Worm (Caenorhabditis elegans) whole organism, L1 larva: ENCODE data around the gene ccdc-149.

Source experiments
- C04F5.9 ChIP-seq: sonication (generic microtip); optimal IDR thresholded peaks from 2 replicates; lab custom pipeline; 2016; ENCODE audit warnings: missing genetic modification characterization, missing compliant biosample characterization
- C34B4.2 ChIP-seq: sonication (generic microtip); optimal IDR thresholded peaks from 2 replicates; lab custom pipeline; 2017; ENCODE audit warnings: mild to moderate bottlenecking, missing genetic modification characterization, missing compliant biosample characterization
- Y116A8C.19 ChIP-seq: sonication (generic microtip); optimal IDR thresholded peaks from 2 replicates; lab custom pipeline; 2016; ENCODE audit warnings: missing compliant biosample characterization, missing genetic modification characterization, borderline replicate concordance
- alr-1 ChIP-seq: fragments of 200-800 bp; sonication (Bioruptor generic); optimal IDR thresholded peaks from 2 replicates; lab custom pipeline; 2018; ENCODE audit warnings: borderline replicate concordance, mild to moderate bottlenecking, missing genetic modification characterization, missing compliant biosample characterization
- blmp-1 ChIP-seq: fragments of 150-350 bp; optimal IDR thresholded peaks from 2 replicates; lab custom pipeline; 2014; ENCODE audit warnings: missing biosample characterization, missing genetic modification characterization
- ceh-8 ChIP-seq: fragments of 200-800 bp; sonication (Bioruptor generic); optimal IDR thresholded peaks from 2 replicates; lab custom pipeline; 2018; ENCODE audit warnings: mild to moderate bottlenecking, missing genetic modification characterization, moderate library complexity, missing compliant biosample characterization
- ceh-90 ChIP-seq: sonication (generic microtip); optimal IDR thresholded peaks from 2 replicates; lab custom pipeline; 2016; ENCODE audit warnings: missing genetic modification characterization, missing compliant biosample characterization
- dpl-1 ChIP-seq, 3 experiments: fragments of 150-350 bp in 2 of 3; sonication (generic microtip) in 1 of 3; optimal IDR thresholded peaks; 2 replicates each; lab custom pipeline; 2014 to 2017; ENCODE audit warnings: missing biosample characterization in 3 of 3, missing genetic modification characterization in 3 of 3, missing genetic modification reagents in 3 of 3
- dsc-1 ChIP-seq: sonication (generic microtip); optimal IDR thresholded peaks from 2 replicates; lab custom pipeline; 2016; ENCODE audit warnings: mild to moderate bottlenecking, missing genetic modification characterization, missing compliant biosample characterization
- efl-1 ChIP-seq, 4 experiments: fragments of 150-350 bp; optimal IDR thresholded peaks in 3 of 4; peaks in 1 of 4; 1 replicate in 1 of 4; 2 replicates in 3 of 4; lab custom pipeline; 2014; ENCODE audit warnings: missing biosample characterization in 2 of 4, missing genetic modification characterization in 2 of 4, missing genetic modification reagents in 2 of 4
- egl-13 ChIP-seq: sonication (generic microtip); optimal IDR thresholded peaks from 2 replicates; lab custom pipeline; 2016; ENCODE audit warnings: missing genotype, missing genetic modification reagents, missing genetic modification characterization, missing compliant biosample characterization
- elt-2 ChIP-seq: sonication (generic microtip); optimal IDR thresholded peaks from 2 replicates; lab custom pipeline; 2016; ENCODE audit warnings: missing genetic modification characterization, mild to moderate bottlenecking, inconsistent platforms, missing compliant biosample characterization, missing genetic modification reagents
- elt-3 ChIP-seq, 6 experiments: fragments of 150-350 bp in 1 of 6; sonication (generic microtip); optimal IDR thresholded peaks; 2 replicates each; lab custom pipeline; 2017 to 2018; ENCODE audit warnings: missing biosample characterization in 6 of 6, missing genetic modification characterization in 6 of 6, inconsistent platforms in 1 of 6
- fkh-10 ChIP-seq: sonication (generic microtip); optimal IDR thresholded peaks from 2 replicates; lab custom pipeline; 2017; ENCODE audit warnings: missing biosample characterization, missing genetic modification reagents, missing genetic modification characterization
- fkh-8 ChIP-seq: sonication (generic microtip); optimal IDR thresholded peaks from 2 replicates; lab custom pipeline; 2016; ENCODE audit warnings: mild to moderate bottlenecking, missing genetic modification characterization, missing compliant biosample characterization
- hlh-4 ChIP-seq: sonication (generic microtip); optimal IDR thresholded peaks from 2 replicates; lab custom pipeline; 2016; ENCODE audit warnings: mild to moderate bottlenecking, missing genetic modification characterization, missing compliant biosample characterization
- hpl-2 ChIP-seq: fragments of 150-350 bp; optimal IDR thresholded peaks from 2 replicates; lab custom pipeline; 2014; ENCODE audit warnings: missing biosample characterization, missing genetic modification reagents, missing genetic modification characterization
- isw-1 ChIP-seq: fragments of 200-800 bp; sonication (Bioruptor generic); IDR thresholded peaks from 2 replicates; pipeline ENCODE4 v1.3.6; 2022; ENCODE audit warnings: missing genetic modification characterization, missing compliant biosample characterization
- jun-1 ChIP-seq: fragments of 150-350 bp; optimal IDR thresholded peaks from 2 replicates; lab custom pipeline; 2014; ENCODE audit warnings: missing biosample characterization, missing genetic modification reagents, missing genetic modification characterization
- lin-13 ChIP-seq: fragments of 150-350 bp; optimal IDR thresholded peaks from 2 replicates; lab custom pipeline; 2014; ENCODE audit warnings: missing biosample characterization, missing genetic modification reagents, missing genetic modification characterization
- lin-14 ChIP-seq: fragments of 200-800 bp; sonication (Bioruptor generic); optimal IDR thresholded peaks from 2 replicates; lab custom pipeline; 2018; ENCODE audit warnings: mild to moderate bottlenecking, missing genetic modification characterization, moderate library complexity, missing compliant biosample characterization
- lin-35 ChIP-seq, 2 experiments: fragments of 150-350 bp; optimal IDR thresholded peaks; 2 replicates each; lab custom pipeline; 2014; ENCODE audit warnings: missing biosample characterization in 2 of 2, missing genetic modification characterization in 2 of 2, missing genetic modification reagents in 2 of 2
- nhr-28 ChIP-seq: fragments of 150-350 bp; optimal IDR thresholded peaks from 2 replicates; lab custom pipeline; 2014; ENCODE audit warnings: missing biosample characterization, missing genetic modification characterization
- nhr-71 ChIP-seq: sonication (generic microtip); optimal IDR thresholded peaks from 2 replicates; lab custom pipeline; 2016; ENCODE audit warnings: mild to moderate bottlenecking, missing genetic modification characterization, moderate library complexity, missing compliant biosample characterization
- nhr-76 ChIP-seq: sonication (generic microtip); optimal IDR thresholded peaks from 2 replicates; lab custom pipeline; 2017; ENCODE audit warnings: missing biosample characterization, missing genetic modification characterization
- nhr-84 ChIP-seq: sonication (generic microtip); optimal IDR thresholded peaks from 2 replicates; lab custom pipeline; 2017; ENCODE audit warnings: missing biosample characterization, missing genetic modification characterization
- nhr-90 ChIP-seq: sonication (generic microtip); optimal IDR thresholded peaks from 2 replicates; lab custom pipeline; 2016; ENCODE audit warnings: mild to moderate bottlenecking, missing genetic modification characterization, missing compliant biosample characterization; ENCODE audit not compliant: poor library complexity
- pax-3 ChIP-seq: fragments of 200-800 bp; sonication (Bioruptor generic); optimal IDR thresholded peaks from 2 replicates; lab custom pipeline; 2018; ENCODE audit warnings: mild to moderate bottlenecking, missing genetic modification characterization, moderate library complexity, missing compliant biosample characterization
- skn-1 ChIP-seq: fragments of 150-350 bp; optimal IDR thresholded peaks from 2 replicates; lab custom pipeline; 2014; ENCODE audit warnings: missing biosample characterization, missing genetic modification characterization
- tbx-2 ChIP-seq: sonication (generic microtip); optimal IDR thresholded peaks from 2 replicates; lab custom pipeline; 2016; ENCODE audit warnings: missing genetic modification characterization, missing compliant biosample characterization
- unc-86 ChIP-seq: sonication (generic microtip); optimal IDR thresholded peaks from 2 replicates; lab custom pipeline; 2016; ENCODE audit warnings: missing genetic modification characterization, missing compliant biosample characterization
- xbp-1 ChIP-seq: sonication (generic microtip); optimal IDR thresholded peaks from 2 replicates; lab custom pipeline; 2016; ENCODE audit warnings: missing genetic modification characterization, missing compliant biosample characterization
- zag-1 ChIP-seq: fragments of 150-350 bp; optimal IDR thresholded peaks from 2 replicates; lab custom pipeline; 2014; ENCODE audit warnings: missing biosample characterization, missing genetic modification characterization
- zip-4 ChIP-seq: fragments of 200-800 bp; sonication (Bioruptor generic); optimal IDR thresholded peaks from 2 replicates; lab custom pipeline; 2018; ENCODE audit warnings: mild to moderate bottlenecking, missing genetic modification characterization, moderate library complexity, missing compliant biosample characterization
- ztf-11 ChIP-seq, 2 experiments: sonication (generic microtip); optimal IDR thresholded peaks; 2 replicates each; lab custom pipeline; 2016 to 2017; ENCODE audit warnings: missing genetic modification characterization in 2 of 2, missing biosample characterization in 1 of 2, missing compliant biosample characterization in 1 of 2

ccdc-149 gene

DNA sequence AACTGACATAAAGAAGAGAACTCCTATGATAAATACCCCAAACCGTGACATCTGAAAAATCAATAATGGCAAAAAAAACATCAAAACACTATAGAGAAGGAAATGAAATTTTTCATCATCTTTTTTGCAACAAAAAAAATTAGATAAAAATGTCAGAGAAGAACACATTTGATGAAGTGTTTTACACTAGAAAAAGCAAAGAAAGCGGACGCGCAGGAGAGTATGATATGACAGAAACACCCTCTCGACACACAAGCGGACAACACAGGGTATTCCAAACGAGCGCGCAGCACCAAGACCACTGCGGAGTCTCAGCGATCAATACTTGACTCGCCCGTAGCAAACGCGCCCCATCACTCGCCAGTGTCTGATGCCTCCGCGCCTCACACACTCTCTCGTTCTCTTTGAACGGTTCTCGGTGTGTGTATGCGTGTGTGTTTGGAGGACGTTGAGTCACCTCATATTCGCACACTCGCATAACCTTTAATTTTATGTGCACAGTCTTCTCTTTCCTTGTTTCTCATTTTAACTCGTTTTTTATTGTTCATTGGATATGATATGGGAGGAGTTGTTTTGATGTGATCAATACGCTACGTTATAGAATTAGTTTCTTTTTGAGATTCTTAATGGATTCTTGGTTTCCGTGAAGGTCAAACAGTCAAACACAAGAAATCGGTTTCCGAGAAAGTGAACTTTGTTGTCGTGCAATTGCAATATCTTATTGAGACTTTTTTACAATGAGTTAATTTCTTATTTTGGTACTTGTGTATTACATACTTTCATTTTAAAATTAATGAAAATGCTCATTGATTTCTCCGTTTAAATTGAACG, 35.4 kb upstream of the ccdc-149 start, which contains the start of gene selt-1.1 (continued):
- TF ChIP-seq Y116A8C.19 (tag; lab: Kevin White, UChicago) = no peak
- TF ChIP-seq elt-2 (tag; lab: Kevin White, UChicago) = peak; percentile 32
- no peak for TF ChIP-seq C34B4.2 (tag; lab: Kevin White, UChicago)
- TF ChIP-seq zag-1 = no peak
- TF ChIP-seq egl-13 (tag; lab: Kevin White, UChicago) = no peak

DNA sequence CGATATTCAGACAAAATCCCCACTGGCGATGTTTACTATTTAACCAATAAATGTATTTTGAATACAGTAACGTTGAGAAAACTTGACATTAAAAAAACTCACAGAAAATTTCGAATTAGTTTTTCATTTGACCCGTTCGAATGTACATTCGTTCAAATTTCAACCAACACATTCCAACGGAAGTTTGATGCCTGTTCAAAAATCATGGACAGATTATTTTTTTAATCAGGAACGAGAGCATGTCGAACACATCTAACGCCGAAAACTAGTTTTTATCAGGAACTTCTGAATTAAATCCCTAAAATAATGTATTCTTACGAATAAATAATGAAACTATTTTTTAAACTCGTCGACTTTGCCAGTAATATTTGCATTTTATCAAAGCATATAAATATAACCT, 30.4 kb upstream of the ccdc-149 start:
- TF ChIP-seq elt-3 (tag; optimal IDR thresholded peaks at IDR 0.05; lab: Kevin White, UChicago) = no peak
- no peak for TF ChIP-seq ztf-11 (tag; optimal IDR thresholded peaks at IDR 0.05; lab: Kevin White, UChicago)
- no peak for TF ChIP-seq zip-4
- no peak for TF ChIP-seq C34B4.2 (tag; lab: Kevin White, UChicago)
- no peak for TF ChIP-seq ceh-90 (tag; lab: Kevin White, UChicago)
- no peak for TF ChIP-seq nhr-84 (tag; lab: Kevin White, UChicago)
- no peak for TF ChIP-seq zag-1

DNA sequence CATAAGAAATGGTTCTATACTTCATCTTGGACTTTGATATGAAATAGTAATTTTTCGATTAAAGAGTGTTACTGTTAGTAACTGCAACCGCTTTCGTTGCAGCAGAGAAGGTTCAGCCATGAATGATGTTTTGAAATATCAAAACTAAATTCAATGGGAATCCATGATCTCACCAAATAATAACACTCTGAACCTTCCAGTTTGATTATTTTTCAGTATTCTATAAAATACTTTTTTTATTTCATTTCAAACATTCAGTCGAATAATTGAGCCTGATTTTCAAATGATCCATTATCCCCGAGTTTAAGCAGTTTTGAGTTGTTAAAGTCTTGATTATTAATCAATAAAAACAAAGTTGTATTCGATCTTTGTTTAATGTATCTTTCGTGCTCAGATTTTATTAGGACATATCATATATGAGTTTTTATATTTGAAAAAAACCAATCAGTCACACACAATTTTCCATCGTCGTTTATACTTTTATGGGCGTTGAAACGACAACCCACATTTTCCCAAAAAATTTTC, 26.1 kb upstream of the ccdc-149 start, which contains the start of gene gcp-2.2:
TSS of gene gcp-2.2 (plus strand) at position 475 of the 525 bp plus-strand sequence.
- TF ChIP-seq elt-2 (tag; lab: Kevin White, UChicago) (no peak), nhr-28 (tag; lab: Kevin White, UChicago) (no peak), fkh-10 (GFP tag; lab: Kevin White, UChicago) (no peak), skn-1 (tag; lab: Kevin White, UChicago) (no peak), fkh-8 (no peak), nhr-71 (tag; lab: Kevin White, UChicago) (peak; percentile 17), lin-35 (GFP tag; optimal IDR thresholded peaks at IDR 0.05; lab: Kevin White, UChicago) (peak in 1 of 2 experiments; percentile 0), jun-1 (tag; lab: Kevin White, UChicago) (no peak), dpl-1 (GFP tag; optimal IDR thresholded peaks at IDR 0.05; lab: Kevin White, UChicago) (no peak), nhr-90 (peak; percentile 51), ceh-8 (GFP tag; lab: Kevin White, UChicago) (no peak), efl-1 (optimal IDR thresholded peaks at IDR 0.05; lab: Kevin White, UChicago) (no peak), efl-1 (GFP tag; optimal IDR thresholded peaks at IDR 0.05 in 1 of 2; lab: Kevin White, UChicago) (peak in 1 of 2 experiments; percentile 86), isw-1 (GFP tag; lab: Robert Waterston, UW) (no peak), pax-3 (tag; lab: Kevin White, UChicago) (no peak), dsc-1 (tag; lab: Kevin White, UChicago) (no peak), alr-1 (no peak), hpl-2 (GFP tag; lab: Kevin White, UChicago) (no peak), lin-14 (GFP tag; lab: Kevin White, UChicago) (no peak), unc-86 (tag; lab: Kevin White, UChicago) (no peak), lin-13 (GFP tag; lab: Kevin White, UChicago) (no peak), hlh-4 (tag; lab: Kevin White, UChicago) (no peak), Y116A8C.19 (tag; lab: Kevin White, UChicago) (no peak), tbx-2 (tag; lab: Kevin White, UChicago) (no peak), C04F5.9 (no peak), xbp-1 (no peak), blmp-1 (no peak), nhr-76 (tag; lab: Kevin White, UChicago) (no peak)
